Fruit fly (Drosophila melanogaster): Measurements from ENCODE around the gene CG13085.

CG13085 gene

dm6 chr2L:19473397-19474009, 49.7 kb downstream of the CG13085 start:
- TF ChIP-seq CTCF (optimal IDR thresholded peaks at IDR 0.05) (no peak), CG8478 (optimal IDR thresholded peaks at IDR 0.05) (no peak)

DNA sequence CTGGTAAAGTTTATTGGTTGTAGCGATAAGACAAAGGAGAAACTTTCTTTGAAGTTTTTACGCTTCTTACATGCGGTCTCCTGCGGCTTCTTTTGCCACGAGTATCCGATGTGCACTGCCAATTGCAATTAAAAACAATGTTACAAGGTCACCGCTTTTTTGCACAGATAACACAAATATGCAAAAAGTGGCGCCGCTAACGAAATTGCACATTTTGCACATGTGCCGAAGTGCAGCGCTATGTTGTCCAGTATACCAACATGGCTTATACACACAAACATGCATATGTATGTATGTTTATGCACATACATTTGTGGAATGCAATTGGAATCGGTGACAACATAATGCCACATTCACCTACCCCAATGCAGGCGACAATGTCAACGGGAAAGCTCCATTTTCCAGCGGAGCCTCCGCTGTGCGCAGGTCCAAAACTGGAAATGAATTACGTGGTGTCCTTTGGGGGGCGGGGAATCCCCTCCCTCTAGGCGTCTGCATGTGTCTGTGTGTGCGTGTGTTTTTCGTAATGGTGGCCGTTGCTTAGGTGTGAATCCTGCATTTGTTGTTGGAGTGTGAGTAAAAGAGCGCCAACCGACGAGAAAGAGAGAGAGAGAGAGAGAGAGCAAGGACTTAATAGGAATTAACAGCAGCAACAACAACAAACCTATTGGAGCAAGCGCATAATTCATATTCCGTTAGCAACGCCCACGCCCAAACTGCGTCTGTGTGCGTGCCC, 55.6 kb downstream of the CG13085 start:
- TF ChIP-seq CTCF (optimal IDR thresholded peaks at IDR 0.05) (no peak), CG8478 (optimal IDR thresholded peaks at IDR 0.05) (no peak)
